Worm (Caenorhabditis elegans): Measurements from ENCODE around the gene kin-16.
A peak's percentile ranks its signal among the peaks of the same experiment; 100 is the strongest.

kin-16 gene

ce11 chrII:9482529-9482928 lies 46.6 kb upstream of the kin-16 start:
- TF ChIP-seq nhr-80 (tag; optimal IDR thresholded peaks at IDR 0.05) (peak; percentile 16), madf-8 (GFP tag; conservative IDR thresholded peaks at IDR 0.05) (no peak), atf-7 (tag; optimal IDR thresholded peaks at IDR 0.05) (peak; percentile 29)

- TF ChIP-seq ztf-18 (tag; optimal IDR thresholded peaks at IDR 0.05): no peak
- no peak for TF ChIP-seq snpc-3.4 (tag; optimal IDR thresholded peaks at IDR 0.05)
- no peak for TF ChIP-seq madf-10 (tag; optimal IDR thresholded peaks at IDR 0.05)
- TF ChIP-seq gei-17 (GFP tag; optimal IDR thresholded peaks at IDR 0.05): no peak
- no peak for TF ChIP-seq F23B12.7 (tag; optimal IDR thresholded peaks at IDR 0.05; ENCODE audit: insufficient read depth)
- no peak for TF ChIP-seq ztf-28 (GFP tag; IDR thresholded peaks at IDR 0.05)
- no peak for TF ChIP-seq D2030.7 (GFP tag; IDR thresholded peaks at IDR 0.05)
Observed at ce11 chrII:9481427-9481826, 45.5 kb upstream of the kin-16 start.

- TF ChIP-seq hlh-26 (GFP tag; conservative IDR thresholded peaks at IDR 0.05): no peak
- TF ChIP-seq ccch-3 (GFP tag; optimal IDR thresholded peaks at IDR 0.05): no peak
- TF ChIP-seq ets-4 (GFP tag; optimal IDR thresholded peaks at IDR 0.05): no peak
- TF ChIP-seq snpc-4 (GFP tag; optimal IDR thresholded peaks at IDR 0.05): no peak
- TF ChIP-seq snpc-4 (tag; optimal IDR thresholded peaks at IDR 0.05): no peak
- no peak for TF ChIP-seq repo-1 (tag; optimal IDR thresholded peaks at IDR 0.05)
- no peak for TF ChIP-seq snpc-1.1 (tag; optimal IDR thresholded peaks at IDR 0.05; ENCODE audit: insufficient read depth)
- TF ChIP-seq lin-35 (GFP tag; optimal IDR thresholded peaks at IDR 0.05): no peak
- TF ChIP-seq him-1 (tag; optimal IDR thresholded peaks at IDR 0.05): no peak
- TF ChIP-seq nfya-1 (tag; optimal IDR thresholded peaks at IDR 0.05; ENCODE audit: borderline replicate concordance, insufficient read depth): no peak
- no peak for TF ChIP-seq atf-7 (tag; optimal IDR thresholded peaks at IDR 0.05)
- no peak for TF ChIP-seq cebp-1 (GFP tag; IDR thresholded peaks at IDR 0.05)
- TF ChIP-seq cebp-1 (tag; optimal IDR thresholded peaks at IDR 0.05): no peak
- TF ChIP-seq zim-3 (tag; optimal IDR thresholded peaks at IDR 0.05): no peak
- TF ChIP-seq tlf-1 (GFP tag; optimal IDR thresholded peaks at IDR 0.05): no peak
- no peak for TF ChIP-seq F10E7.11 (tag; optimal IDR thresholded peaks at IDR 0.05)
- no peak for TF ChIP-seq pha-4 (tag; optimal IDR thresholded peaks at IDR 0.05)
- no peak for TF ChIP-seq ztf-28 (GFP tag; IDR thresholded peaks at IDR 0.05)
- no peak for TF ChIP-seq ceh-58 (GFP tag; IDR thresholded peaks at IDR 0.05)
- no peak for TF ChIP-seq B0035.1 (tag; optimal IDR thresholded peaks at IDR 0.05)
- no peak for TF ChIP-seq ekl-4 (GFP tag; IDR thresholded peaks at IDR 0.05)
Observed at ce11 chrII:9480006-9480405, 44.1 kb upstream of the kin-16 start, which contains the start of gene T19H5.7. Gene T19H5.7 (minus strand): TSS chrII:9480106.

ce11 chrII:9477567-9477966 lies 41.7 kb upstream of the kin-16 start, which contains the start of gene chil-27:
Gene chil-27 (plus strand): TSS chrII:9477867.
- TF ChIP-seq ztf-28 (GFP tag; IDR thresholded peaks at IDR 0.05) (no peak), T26A5.8 (tag; optimal IDR thresholded peaks at IDR 0.05) (no peak), F23B12.7 (tag; optimal IDR thresholded peaks at IDR 0.05; ENCODE audit: insufficient read depth) (no peak), lag-1 (GFP tag; IDR thresholded peaks at IDR 0.05) (no peak), snpc-4 (GFP tag; optimal IDR thresholded peaks at IDR 0.05) (no peak), snpc-4 (tag; optimal IDR thresholded peaks at IDR 0.05) (no peak), xnd-1 (tag; optimal IDR thresholded peaks at IDR 0.05) (no peak), hmg-1.2 (GFP tag; IDR thresholded peaks at IDR 0.05) (no peak), F33H1.4 (GFP tag; IDR thresholded peaks at IDR 0.05) (no peak), F39B2.1 (GFP tag; IDR thresholded peaks at IDR 0.05) (no peak), ztf-6 (GFP tag; IDR thresholded peaks at IDR 0.05) (no peak), D2030.7 (GFP tag; IDR thresholded peaks at IDR 0.05) (no peak), hrde-1 (tag; optimal IDR thresholded peaks at IDR 0.05; ENCODE audit: borderline replicate concordance) (no peak), fkh-3 (tag; optimal IDR thresholded peaks at IDR 0.05) (no peak), hsf-1 (GFP tag; IDR thresholded peaks at IDR 0.05) (no peak), rcor-1 (GFP tag; IDR thresholded peaks at IDR 0.05) (no peak), sdz-38 (tag; optimal IDR thresholded peaks at IDR 0.05) (no peak), Y56A3A.18 (GFP tag; IDR thresholded peaks at IDR 0.05) (no peak), lsl-1 (GFP tag; optimal IDR thresholded peaks at IDR 0.05) (no peak), mxl-1 (tag; optimal IDR thresholded peaks at IDR 0.05) (no peak), rpc-1 (optimal IDR thresholded peaks at IDR 0.05) (no peak), rpc-1 (tag; optimal IDR thresholded peaks at IDR 0.05) (no peak)

All from whole organism, young adult.